Fruit fly (Drosophila melanogaster): ENCODE data around the gene Tpt.

- TF ChIP-seq psq (optimal IDR thresholded peaks at IDR 0.05) (no peak), Myc (optimal IDR thresholded peaks at IDR 0.05) (no peak), insv (optimal IDR thresholded peaks at IDR 0.05) (no peak), ttk (optimal IDR thresholded peaks at IDR 0.05) (no peak), h (optimal IDR thresholded peaks at IDR 0.05) (no peak), Sin3A (optimal IDR thresholded peaks at IDR 0.05) (no peak)
Observed at dm6 chr3L:8360643-8361110, 44.4 kb downstream of the Tpt start, which contains the start of gene Idh.

Data from Kc167 (cell line).